Fruit fly (Drosophila melanogaster): Measurements from ENCODE around the gene Cow.

The Cow gene

DNA sequence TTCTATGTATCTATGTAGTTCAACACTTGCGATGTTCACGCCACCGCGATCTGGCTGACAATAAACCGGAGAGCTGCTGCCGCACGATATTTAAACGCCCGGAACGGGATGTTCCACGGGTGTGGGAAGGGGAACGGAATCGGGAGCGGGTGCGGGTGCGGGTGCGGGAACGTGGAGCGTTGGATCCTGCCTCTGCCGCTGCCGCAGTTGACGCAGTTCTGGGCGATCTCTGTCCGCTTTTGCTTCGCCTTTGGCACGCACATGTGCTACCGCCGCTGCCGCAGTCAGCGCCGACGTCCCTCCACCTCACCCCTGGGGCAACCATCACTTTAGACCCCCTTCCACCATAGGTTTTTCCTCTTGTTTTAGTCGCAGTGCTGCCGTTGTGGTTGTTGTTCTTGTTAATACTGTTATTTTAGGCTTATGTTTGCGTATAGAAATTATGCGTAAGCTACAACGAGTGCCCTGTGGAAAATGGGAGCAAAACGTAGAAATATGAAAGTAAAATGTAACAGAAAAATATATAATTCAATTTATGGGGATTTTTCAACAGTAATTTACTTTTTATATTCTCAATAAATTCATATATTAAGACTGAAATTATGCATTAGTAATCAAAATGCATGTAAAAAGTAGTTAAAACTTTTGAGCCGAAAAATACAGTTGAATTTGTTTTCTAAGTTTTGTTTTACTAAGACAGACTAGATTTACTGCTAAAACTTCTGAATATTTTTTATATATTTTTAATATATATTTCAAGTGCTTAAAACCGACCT lies 85.7 kb downstream of the Cow start, which contains the start of gene lmd:
TSS of gene lmd (minus strand) at position 62 of the 776 bp plus-strand sequence.
- TF ChIP-seq CG17801 (GFP tag; optimal IDR thresholded peaks at IDR 0.05; ENCODE audit: partially characterized antibody), result no peak

All from ovary, adult (tissue).